Fruit fly (Drosophila melanogaster) whole organism, prepupa: Measurements from ENCODE around the gene Polr2H.

ENCODE experiments used
- Blimp-1 ChIP-seq: fragments of 200-800 bp; sonication (Bioruptor generic); optimal IDR thresholded peaks from 3 replicates; lab custom pipeline; 2017; ENCODE audit warnings: missing biosample characterization, missing genetic modification characterization, mild to moderate bottlenecking, moderate library complexity, missing genetic modification reagents
- CG3032 ChIP-seq: fragments of 200-800 bp; optimal IDR thresholded peaks from 2 replicates; lab custom pipeline; 2019; ENCODE audit warnings: missing biosample characterization, mild to moderate bottlenecking, missing genetic modification characterization, moderate library complexity
- Eip93F ChIP-seq: fragments of 200-800 bp; sonication (Bioruptor generic); optimal IDR thresholded peaks from 2 replicates; lab custom pipeline; 2016; ENCODE audit warnings: missing biosample characterization, mild to moderate bottlenecking, missing genetic modification characterization
- Sox15 ChIP-seq: fragments of 200-800 bp; sonication (Bioruptor generic); optimal IDR thresholded peaks from 3 replicates; lab custom pipeline; 2016; ENCODE audit warnings: missing biosample characterization, missing genetic modification characterization

dm6 chr3L:21679687-21680086 lies 49.0 kb upstream of the Polr2H start, which contains the start of the genes Als2 and CG11248:
- no peak for TF ChIP-seq CG3032 (tag; lab: Kevin White, UChicago)
- TF ChIP-seq Sox15 (GFP tag; lab: Kevin White, UChicago) = peak; percentile 76
- no peak for TF ChIP-seq Eip93F (GFP tag; lab: Kevin White, UChicago)
- peak; percentile 33 for TF ChIP-seq Blimp-1 (GFP tag; lab: Kevin White, UChicago)
